Worm (Caenorhabditis elegans): ENCODE data around the gene elo-5.
"Not testable (repeated sequence)": the region's sequence is repeated elsewhere in the genome, so short reads cannot be mapped to it uniquely, and the experiment has no call there.

ce11 chrIV:5350480-5351193 is 26.3 kb downstream of the elo-5 start, which contains the start of gene gba-4:
- not testable (repeated sequence) for TF ChIP-seq mep-1, sox-4, blmp-1, lsy-2, nhr-76, ztf-11, nhr-237 (tag; optimal IDR thresholded peaks at IDR 0.05)
